Worm (Caenorhabditis elegans): ENCODE measurements around the gene T06A10.107.
"Not testable (repeated sequence)": the region's sequence is repeated elsewhere in the genome, so short reads cannot be mapped to it uniquely, and the experiment has no call there.

Gene T06A10.107

DNA sequence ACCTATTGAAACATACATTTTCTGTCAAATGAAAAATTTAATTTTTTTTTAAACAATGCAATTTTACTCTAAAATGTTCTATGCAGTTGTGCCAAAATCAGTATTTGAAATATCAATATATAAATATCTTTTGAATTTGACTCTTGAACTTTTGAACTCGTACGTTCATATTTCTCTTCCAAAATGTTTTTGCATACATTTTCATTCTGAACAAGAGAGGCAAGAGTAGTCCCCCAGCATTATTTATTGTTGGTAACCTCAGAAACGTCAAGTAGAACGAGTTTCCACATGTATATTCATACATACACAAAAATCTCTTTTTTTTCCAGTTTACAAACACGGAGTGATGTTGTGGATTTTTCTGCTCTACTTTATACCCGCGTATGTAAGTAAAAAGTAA is 36.0 kb upstream of the T06A10.107 start, which contains the start of gene clec-194:
clec-194 (plus strand) TSS at position 301 of the 400 bp plus-strand sequence.
- TF ChIP-seq vab-7 (GFP tag; IDR thresholded peaks at IDR 0.05): no peak
- TF ChIP-seq saeg-2 (GFP tag; IDR thresholded peaks at IDR 0.05): no peak
- TF ChIP-seq lim-7 (GFP tag; IDR thresholded peaks at IDR 0.05): no peak
- no peak for TF ChIP-seq F37D6.2 (tag; optimal IDR thresholded peaks at IDR 0.05)
- TF ChIP-seq lir-3 (tag; optimal IDR thresholded peaks at IDR 0.05): no peak
- TF ChIP-seq dmd-9 (GFP tag; IDR thresholded peaks at IDR 0.05): no peak

DNA sequence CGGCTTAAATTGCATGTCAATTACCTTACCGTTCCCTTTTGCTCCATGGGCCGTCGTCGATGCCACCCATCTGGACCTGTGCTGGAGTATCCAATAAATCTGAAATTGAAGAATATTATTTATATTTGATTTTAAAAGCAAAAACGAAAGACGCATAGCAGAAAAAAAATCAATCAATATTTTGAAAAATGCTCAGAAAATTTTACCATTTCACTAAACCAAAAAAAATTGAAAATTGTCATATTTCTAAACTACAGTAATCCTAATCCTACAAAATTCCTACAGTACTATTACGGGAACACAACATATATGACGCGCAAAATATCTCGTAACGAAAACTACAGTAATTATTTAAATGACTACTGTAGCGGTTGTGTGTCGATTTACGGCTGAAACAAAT is 24.4 kb upstream of the T06A10.107 start, which contains the start of gene Y116A8A.150:
Y116A8A.150 (minus strand) TSS at position 101 of the 400 bp plus-strand sequence.
- not testable (repeated sequence) for TF ChIP-seq ama-1 (optimal IDR thresholded peaks at IDR 0.05); dve-1 (tag; optimal IDR thresholded peaks at IDR 0.05; ENCODE audit: insufficient read depth); zip-2 (tag; optimal IDR thresholded peaks at IDR 0.05)

DNA sequence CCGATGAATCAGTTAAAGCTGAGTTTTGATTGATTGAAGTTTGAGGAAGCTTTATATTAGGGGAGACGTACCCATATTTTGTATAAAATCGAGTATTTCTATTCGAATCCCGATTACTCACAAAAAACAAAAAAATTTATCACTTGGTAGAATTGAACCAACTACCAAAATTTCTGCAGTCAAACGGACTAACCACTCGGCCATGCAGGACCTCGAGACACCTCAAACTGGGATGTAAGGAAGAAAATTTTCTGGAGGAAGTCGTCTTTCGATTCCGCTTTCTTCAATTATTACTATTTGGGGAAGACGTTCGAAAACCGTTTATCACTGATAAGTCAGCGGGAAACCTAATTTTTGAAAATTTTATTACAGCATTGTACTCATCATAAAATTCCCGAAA is 23.8 kb upstream of the T06A10.107 start:
- TF ChIP-seq lim-7 (GFP tag; IDR thresholded peaks at IDR 0.05): peak; percentile 54; the same call in 1 of the 2 replicates
- TF ChIP-seq lin-38 (GFP tag; IDR thresholded peaks at IDR 0.05): peak; percentile 21; the same call in 1 of the 2 replicates
- 0 out of 2 replicates have a peak, but pooled peaks have one; percentile 12 for TF ChIP-seq vab-7 (GFP tag; IDR thresholded peaks at IDR 0.05)
- TF ChIP-seq snpc-1.2 (GFP tag; IDR thresholded peaks at IDR 0.05): peak; percentile 90

DNA sequence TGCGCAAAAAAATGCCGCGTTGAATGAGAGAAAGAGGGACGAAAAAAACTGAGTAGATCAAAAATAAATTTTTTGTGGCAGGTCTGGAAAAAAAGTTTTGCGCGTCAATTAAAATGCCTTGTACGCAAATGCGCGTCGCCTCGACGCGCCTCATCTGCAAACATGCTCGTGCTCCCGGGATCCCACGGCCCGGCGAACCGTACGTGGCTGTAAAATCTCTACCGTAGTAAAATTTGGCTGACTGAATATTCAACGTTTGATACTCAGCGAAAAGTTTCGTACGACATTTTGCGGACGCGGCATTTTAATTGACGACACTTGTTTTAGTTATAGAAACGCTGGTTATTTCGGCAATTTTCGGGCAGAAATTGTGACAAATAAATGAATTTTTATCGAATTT is 21.9 kb upstream of the T06A10.107 start:
- TF ChIP-seq tra-1 (GFP tag; IDR thresholded peaks at IDR 0.05) (peak; percentile 95), T20F7.1 (GFP tag; optimal IDR thresholded peaks at IDR 0.05) (peak; percentile 64), pha-4 (GFP tag; IDR thresholded peaks at IDR 0.05) (peak; percentile 97), madf-5 (GFP tag; IDR thresholded peaks at IDR 0.05) (peak in 1 of 2 experiments; percentile 90; a peak in 1 of 4 replicates), set-16 (GFP tag; IDR thresholded peaks at IDR 0.05) (peak; percentile 66; the same call in 1 of the 2 replicates), F26F4.8 (GFP tag; conservative IDR thresholded peaks at IDR 0.05) (0 out of 2 replicates have a peak, but pooled peaks have one; percentile 29), egl-43 (GFP tag; IDR thresholded peaks at IDR 0.05) (peak; percentile 93), D1046.2 (GFP tag; IDR thresholded peaks at IDR 0.05) (peak; percentile 97), nhr-102 (tag; optimal IDR thresholded peaks at IDR 0.05) (peak; percentile 46), unc-130 (GFP tag; optimal IDR thresholded peaks at IDR 0.05) (peak; percentile 14), daf-16 (tag; optimal IDR thresholded peaks at IDR 0.05) (peak; percentile 21), dmd-9 (GFP tag; IDR thresholded peaks at IDR 0.05) (peak; percentile 99), ZK337.2 (GFP tag; IDR thresholded peaks at IDR 0.05) (peak; percentile 86), mdt-29 (GFP tag; IDR thresholded peaks at IDR 0.05) (peak; percentile 97), hlh-11 (tag; optimal IDR thresholded peaks at IDR 0.05) (peak; percentile 45), mxl-3 (GFP tag; optimal IDR thresholded peaks at IDR 0.05) (peak; percentile 1), lin-1 (GFP tag; IDR thresholded peaks at IDR 0.05) (peak; percentile 96), lsy-2 (tag; optimal IDR thresholded peaks at IDR 0.05) (peak; percentile 27 to 70), hif-1 (tag; optimal IDR thresholded peaks at IDR 0.05) (peak in 1 of 2 experiments; percentile 3), F37D6.2 (tag; optimal IDR thresholded peaks at IDR 0.05) (peak; percentile 47), T26A8.4 (GFP tag; IDR thresholded peaks at IDR 0.05) (peak; percentile 98), Y105C5A.15 (GFP tag; IDR thresholded peaks at IDR 0.05) (peak; percentile 55; the same call in 1 of the 2 replicates), zfp-2 (tag; optimal IDR thresholded peaks at IDR 0.05) (peak; percentile 19), php-3 (GFP tag; IDR thresholded peaks at IDR 0.05) (peak; percentile 97), saeg-2 (GFP tag; IDR thresholded peaks at IDR 0.05) (peak; percentile 94), daf-8 (GFP tag; IDR thresholded peaks at IDR 0.05) (peak; percentile 91; the same call in 1 of the 2 replicates), rbr-2 (tag; optimal IDR thresholded peaks at IDR 0.05) (peak; percentile 67), mes-2 (tag; optimal IDR thresholded peaks at IDR 0.05; ENCODE audit: poor library complexity, severe bottlenecking) (peak; percentile 82), lin-38 (GFP tag; IDR thresholded peaks at IDR 0.05) (peak; percentile 96), arid-1 (GFP tag; conservative IDR thresholded peaks at IDR 0.05) (peak; percentile 93), ceh-44 (GFP tag; IDR thresholded peaks at IDR 0.05) (peak; percentile 95), mep-1 (tag; optimal IDR thresholded peaks at IDR 0.05) (peak; percentile 23), snpc-1.2 (GFP tag; IDR thresholded peaks at IDR 0.05) (peak; percentile 98), F10B5.3 (tag; optimal IDR thresholded peaks at IDR 0.05) (peak; percentile 68), ceh-20 (GFP tag; IDR thresholded peaks at IDR 0.05) (peak; percentile 99)
- not testable (repeated sequence) for TF ChIP-seq pha-4 (tag; optimal IDR thresholded peaks at IDR 0.05); daf-16 (GFP tag; optimal IDR thresholded peaks at IDR 0.05)
